Fruit fly (Drosophila melanogaster): ENCODE measurements around the gene CG11911.
A peak's percentile ranks its signal among the peaks of the same experiment; 100 is the strongest.

Gene CG11911

dm6 chr2L:300877-301706 lies 20.0 kb downstream of the CG11911 start (continued):
- no peak for TF ChIP-seq CG1602 (GFP tag; optimal IDR thresholded peaks at IDR 0.05)
- peak; percentile 93 for TF ChIP-seq grn (GFP tag; optimal IDR thresholded peaks at IDR 0.05)
- 0 out of 4 replicates have a peak, but pooled peaks have one; percentile 35 for TF ChIP-seq chinmo (GFP tag; IDR thresholded peaks at IDR 0.05; ENCODE audit: partially characterized antibody)
- no peak for TF ChIP-seq ewg (GFP tag; optimal IDR thresholded peaks at IDR 0.05)
- TF ChIP-seq crc (GFP tag; optimal IDR thresholded peaks at IDR 0.05), result no peak
- TF ChIP-seq Nf-YA (GFP tag; IDR thresholded peaks at IDR 0.05), result no peak
- no peak for TF ChIP-seq sqz (GFP tag; optimal IDR thresholded peaks at IDR 0.05)
- no peak for TF ChIP-seq CG43689 (GFP tag; IDR thresholded peaks at IDR 0.05)
- TF ChIP-seq otp (GFP tag; IDR thresholded peaks at IDR 0.05), result no peak
- no peak for TF ChIP-seq lov (optimal IDR thresholded peaks at IDR 0.05)
- no peak for TF ChIP-seq lov (GFP tag; IDR thresholded peaks at IDR 0.05)
- no peak for TF ChIP-seq CG13287 (GFP tag; IDR thresholded peaks at IDR 0.05; ENCODE audit: partially characterized antibody)
- TF ChIP-seq CG15011 (GFP tag; optimal IDR thresholded peaks at IDR 0.05), result no peak
- TF ChIP-seq CG34376 (GFP tag; optimal IDR thresholded peaks at IDR 0.05), result peak; percentile 91
- no peak for TF ChIP-seq croc (GFP tag; conservative IDR thresholded peaks at IDR 0.05)
- TF ChIP-seq Nf-YB (GFP tag; optimal IDR thresholded peaks at IDR 0.05), result no peak
- no peak for TF ChIP-seq CG10321 (GFP tag; IDR thresholded peaks at IDR 0.05)
- no peak for TF ChIP-seq CG2889 (GFP tag; IDR thresholded peaks at IDR 0.05)
- no peak for TF ChIP-seq pita (GFP tag; optimal IDR thresholded peaks at IDR 0.05)
- TF ChIP-seq cwo (GFP tag; optimal IDR thresholded peaks at IDR 0.05), result peak; percentile 47
- TF ChIP-seq CG32772 (GFP tag; IDR thresholded peaks at IDR 0.05), result no peak
- TF ChIP-seq wek (GFP tag; optimal IDR thresholded peaks at IDR 0.05), result no peak
- no peak for TF ChIP-seq hth (optimal IDR thresholded peaks at IDR 0.05)
- TF ChIP-seq CG13775 (GFP tag; optimal IDR thresholded peaks at IDR 0.05), result no peak
- TF ChIP-seq insv (GFP tag; optimal IDR thresholded peaks at IDR 0.05), result no peak
- TF ChIP-seq CG7556 (GFP tag; optimal IDR thresholded peaks at IDR 0.05), result no peak
- TF ChIP-seq Mad (GFP tag; optimal IDR thresholded peaks at IDR 0.05), result no peak
- no peak for TF ChIP-seq CG7357 (GFP tag; IDR thresholded peaks at IDR 0.05)
- TF ChIP-seq bowl (GFP tag; IDR thresholded peaks at IDR 0.05), result no peak
- TF ChIP-seq CG17186 (GFP tag; optimal IDR thresholded peaks at IDR 0.05), result no peak
- no peak for TF ChIP-seq wor (GFP tag; IDR thresholded peaks at IDR 0.05)
- no peak for TF ChIP-seq ato (GFP tag; IDR thresholded peaks at IDR 0.05; ENCODE audit: partially characterized antibody)
- TF ChIP-seq CG10366 (GFP tag; IDR thresholded peaks at IDR 0.05), result no peak
- no peak for TF ChIP-seq Stat92E (GFP tag; optimal IDR thresholded peaks at IDR 0.05)
- no peak for TF ChIP-seq Xrp1 (GFP tag; IDR thresholded peaks at IDR 0.05)
- TF ChIP-seq Dip3 (GFP tag; optimal IDR thresholded peaks at IDR 0.05), result no peak
- TF ChIP-seq Dref (GFP tag; IDR thresholded peaks at IDR 0.05), result no peak
- TF ChIP-seq CG30403 (GFP tag; optimal IDR thresholded peaks at IDR 0.05), result no peak
- TF ChIP-seq CG6813 (GFP tag; optimal IDR thresholded peaks at IDR 0.05), result no peak
- no peak for TF ChIP-seq pan (optimal IDR thresholded peaks at IDR 0.05)
- TF ChIP-seq pan (GFP tag; optimal IDR thresholded peaks at IDR 0.05 in 1 of 2, IDR thresholded peaks at IDR 0.05 in 1 of 2), result no peak
- TF ChIP-seq Taf1 (GFP tag; IDR thresholded peaks at IDR 0.05), result no peak
- no peak for TF ChIP-seq inv (GFP tag; IDR thresholded peaks at IDR 0.05; ENCODE audit: partially characterized antibody)
- no peak for TF ChIP-seq crp (GFP tag; optimal IDR thresholded peaks at IDR 0.05)
- TF ChIP-seq ci (GFP tag; IDR thresholded peaks at IDR 0.05), result 0 out of 3 replicates have a peak, but pooled peaks have one; percentile 24
- no peak for TF ChIP-seq gcm2 (GFP tag; optimal IDR thresholded peaks at IDR 0.05)
- no peak for TF ChIP-seq seq (GFP tag; IDR thresholded peaks at IDR 0.05)
- TF ChIP-seq CG1529 (GFP tag; optimal IDR thresholded peaks at IDR 0.05), result no peak
- TF ChIP-seq GATAe (GFP tag; conservative IDR thresholded peaks at IDR 0.05), result peak; percentile 32; the same call in 1 of the 2 replicates
- no peak for TF ChIP-seq Drgx (GFP tag; IDR thresholded peaks at IDR 0.05)
